Worm (Caenorhabditis elegans): Measurements from ENCODE around the gene T26H8.5.

- TF ChIP-seq rnt-1 (tag; optimal IDR thresholded peaks at IDR 0.05) = no peak
- TF ChIP-seq hlh-30 (tag; optimal IDR thresholded peaks at IDR 0.05; ENCODE audit: insufficient read depth) = no peak
- no peak for TF ChIP-seq mec-3 (tag; optimal IDR thresholded peaks at IDR 0.05; ENCODE audit: borderline replicate concordance)
- TF ChIP-seq odd-2 (tag; optimal IDR thresholded peaks at IDR 0.05) = no peak
- TF ChIP-seq pha-4 (tag; optimal IDR thresholded peaks at IDR 0.05) = no peak
- no peak for TF ChIP-seq npax-4 (tag; optimal IDR thresholded peaks at IDR 0.05)
- TF ChIP-seq C08G9.2 (tag; optimal IDR thresholded peaks at IDR 0.05) = no peak
- TF ChIP-seq nfya-1 (tag; optimal IDR thresholded peaks at IDR 0.05) = no peak
- TF ChIP-seq pqm-1 (tag; optimal IDR thresholded peaks at IDR 0.05) = no peak
- TF ChIP-seq K02D7.2 (tag; optimal IDR thresholded peaks at IDR 0.05) = no peak
- TF ChIP-seq nhr-232 (tag; optimal IDR thresholded peaks at IDR 0.05) = no peak
- no peak for TF ChIP-seq ceh-9 (tag; optimal IDR thresholded peaks at IDR 0.05)
- TF ChIP-seq fkh-10 (GFP tag; optimal IDR thresholded peaks at IDR 0.05) = no peak
- no peak for TF ChIP-seq ama-1 (optimal IDR thresholded peaks at IDR 0.05)
Measured at ce11 chrV:15309011-15309410, 3.6 kb upstream of the T26H8.5 start, which contains the start of gene srz-10.

Data from whole organism, late embryonic.